Worm (Caenorhabditis elegans) whole organism, L4 larva: Measurements from ENCODE around the gene F52H2.5.

ENCODE experiments used
- R02D3.7 ChIP-seq: fragments of 150-350 bp; sonication (generic microtip); optimal IDR thresholded peaks from 3 replicates; lab custom pipeline; 2014; ENCODE audit warnings: missing biosample characterization, missing genetic modification characterization
- Y105C5A.15 ChIP-seq: fragments of 200-800 bp; sonication (Bioruptor generic); IDR thresholded peaks from 2 replicates; pipeline ENCODE4 v1.3.6; 2022; ENCODE audit warnings: missing genetic modification characterization, missing compliant biosample characterization
- Y75B8A.6 ChIP-seq: fragments of 200-800 bp; sonication (Bioruptor generic); IDR thresholded peaks from 2 replicates; pipeline ENCODE4 v1.3.6; 2022; ENCODE audit warnings: missing genetic modification reagents, missing genetic modification characterization, missing compliant biosample characterization
- ZK546.5 ChIP-seq, 2 experiments: sonication (generic microtip); optimal IDR thresholded peaks; 2 replicates each; lab custom pipeline; 2017; ENCODE audit warnings: missing biosample characterization in 2 of 2, missing genetic modification characterization in 2 of 2
- aha-1 ChIP-seq: fragments of 150-350 bp; peaks from one replicate; lab custom pipeline; 2014; ENCODE audit warnings: missing biosample characterization, missing genetic modification characterization
- ama-1 ChIP-seq: fragments of 150-350 bp; optimal IDR thresholded peaks from 2 replicates; lab custom pipeline; 2014; ENCODE audit warnings: inconsistent platforms, mixed read lengths
- arid-1 ChIP-seq: fragments of 200-800 bp; sonication (Bioruptor generic); conservative IDR thresholded peaks from 2 replicates; pipeline ENCODE4 v1.3.6; 2022; ENCODE audit warnings: missing genetic modification reagents, missing genetic modification characterization, missing compliant biosample characterization
- ceh-20 ChIP-seq: fragments of 200-800 bp; sonication (Bioruptor generic); IDR thresholded peaks from 2 replicates; pipeline ENCODE4 v1.3.6; 2022; ENCODE audit warnings: missing genetic modification reagents, missing genetic modification characterization, missing compliant biosample characterization
- ceh-28 ChIP-seq: fragments of 150-350 bp; optimal IDR thresholded peaks from 2 replicates; lab custom pipeline; 2014; ENCODE audit warnings: missing biosample characterization, missing genetic modification reagents, missing genetic modification characterization
- ceh-32 ChIP-seq: sonication (generic microtip); optimal IDR thresholded peaks from 2 replicates; lab custom pipeline; 2016; ENCODE audit warnings: mild to moderate bottlenecking, missing genetic modification characterization, missing compliant biosample characterization; ENCODE audit not compliant: poor library complexity
- ceh-44 ChIP-seq: fragments of 200-800 bp; sonication (Bioruptor generic); IDR thresholded peaks from 2 replicates; pipeline ENCODE4 v1.3.6; 2022; ENCODE audit warnings: missing genetic modification reagents, missing genetic modification characterization, missing compliant biosample characterization
- cey-2 ChIP-seq: sonication (generic microtip); optimal IDR thresholded peaks from 3 replicates; lab custom pipeline; 2017; ENCODE audit warnings: missing genetic modification characterization, mild to moderate bottlenecking, missing compliant biosample characterization, antibody characterized with exemption, borderline replicate concordance; ENCODE audit not compliant: insufficient read depth
- ctbp-1 ChIP-seq: fragments of 200-800 bp; sonication (Bioruptor generic); IDR thresholded peaks from 2 replicates; pipeline ENCODE4 v1.3.6; 2022; ENCODE audit warnings: missing genetic modification reagents, missing genetic modification characterization, missing compliant biosample characterization
- daf-12 ChIP-seq: fragments of 150-350 bp; optimal IDR thresholded peaks from 2 replicates; lab custom pipeline; 2014; ENCODE audit warnings: missing biosample characterization, missing genetic modification reagents, missing genetic modification characterization
- daf-16 ChIP-seq, 3 experiments: sonication (generic microtip); optimal IDR thresholded peaks; 2 replicates each; lab custom pipeline; 2016 to 2017; ENCODE audit warnings: missing genetic modification characterization in 3 of 3, missing genetic modification reagents in 3 of 3, mild to moderate bottlenecking in 2 of 3, missing compliant biosample characterization in 2 of 3, missing biosample characterization in 1 of 3, moderate library complexity in 1 of 3
- daf-8 ChIP-seq: fragments of 200-800 bp; sonication (Bioruptor generic); IDR thresholded peaks from 2 replicates; pipeline ENCODE4 v1.3.6; 2022; ENCODE audit warnings: missing genetic modification characterization, missing compliant biosample characterization
- dmd-8 ChIP-seq: fragments of 200-800 bp; sonication (Bioruptor generic); IDR thresholded peaks from 2 replicates; pipeline ENCODE4 v1.3.6; 2022; ENCODE audit warnings: missing genetic modification characterization, missing compliant biosample characterization
- duxl-1 ChIP-seq: sonication (generic microtip); optimal IDR thresholded peaks from 2 replicates; lab custom pipeline; 2016; ENCODE audit warnings: mild to moderate bottlenecking, missing genetic modification characterization, moderate library complexity, missing compliant biosample characterization; ENCODE audit not compliant: poor library complexity
- dve-1 ChIP-seq: sonication (generic microtip); optimal IDR thresholded peaks from 2 replicates; lab custom pipeline; 2017; ENCODE audit warnings: antibody characterized with exemption, mild to moderate bottlenecking, missing genetic modification characterization, missing compliant biosample characterization; ENCODE audit not compliant: insufficient read depth
- egl-43 ChIP-seq: fragments of 200-800 bp; sonication (Bioruptor generic); IDR thresholded peaks from 2 replicates; pipeline ENCODE4 v1.3.6; 2022; ENCODE audit warnings: missing genetic modification reagents, missing genetic modification characterization, missing compliant biosample characterization
- fkh-10 ChIP-seq: fragments of 150-350 bp; optimal IDR thresholded peaks from 2 replicates; lab custom pipeline; 2014; ENCODE audit warnings: missing biosample characterization, missing genetic modification reagents, missing genetic modification characterization
- hif-1 ChIP-seq, 2 experiments: sonication (generic microtip); optimal IDR thresholded peaks; 2 replicates each; lab custom pipeline; 2016 to 2017; ENCODE audit warnings: missing compliant biosample characterization in 2 of 2, missing genetic modification characterization in 2 of 2, missing genetic modification reagents in 2 of 2, missing genotype in 2 of 2, mild to moderate bottlenecking in 1 of 2
- hlh-11 ChIP-seq: fragments of 200-800 bp; sonication (Bioruptor generic); optimal IDR thresholded peaks from 2 replicates; lab custom pipeline; 2018; ENCODE audit warnings: mild to moderate bottlenecking, missing genetic modification characterization, missing compliant biosample characterization
- hlh-30 ChIP-seq: sonication (generic microtip); optimal IDR thresholded peaks from 2 replicates; lab custom pipeline; 2017; ENCODE audit warnings: antibody characterized with exemption, mild to moderate bottlenecking, missing genetic modification characterization, missing compliant biosample characterization; ENCODE audit not compliant: insufficient read depth
- jun-1 ChIP-seq: fragments of 150-350 bp; optimal IDR thresholded peaks from 2 replicates; lab custom pipeline; 2014; ENCODE audit warnings: missing biosample characterization, missing genetic modification reagents, missing genetic modification characterization
- lim-7 ChIP-seq: fragments of 200-800 bp; sonication (Bioruptor generic); IDR thresholded peaks from 2 replicates; pipeline ENCODE4 v1.3.6; 2022; ENCODE audit warnings: missing genetic modification characterization, missing compliant biosample characterization
- lin-1 ChIP-seq: fragments of 200-800 bp; sonication (Bioruptor generic); IDR thresholded peaks from 2 replicates; pipeline ENCODE4 v1.3.6; 2022; ENCODE audit warnings: missing genetic modification reagents, missing genetic modification characterization, missing compliant biosample characterization
- lsy-2 ChIP-seq, 2 experiments: fragments of 150-350 bp in 1 of 2; sonication (generic microtip) in 1 of 2; optimal IDR thresholded peaks; 2 replicates each; lab custom pipeline; 2014 to 2017; ENCODE audit warnings: missing biosample characterization in 2 of 2, missing genetic modification characterization in 2 of 2
- madf-5 ChIP-seq, 2 experiments: fragments of 200-800 bp; sonication (Bioruptor generic); IDR thresholded peaks; 2 replicates each; pipeline ENCODE4 v1.3.6; 2022; ENCODE audit warnings: missing compliant biosample characterization in 2 of 2, missing genetic modification characterization in 2 of 2
- mxl-2 ChIP-seq: fragments of 200-800 bp; sonication (Bioruptor generic); conservative IDR thresholded peaks from 2 replicates; pipeline ENCODE4 v1.3.6; 2022; ENCODE audit warnings: missing genetic modification reagents, missing genetic modification characterization, missing compliant biosample characterization
- nhr-10 ChIP-seq: fragments of 150-350 bp; optimal IDR thresholded peaks from 2 replicates; lab custom pipeline; 2014; ENCODE audit warnings: missing biosample characterization, missing genetic modification characterization
- nhr-11 ChIP-seq: fragments of 150-350 bp; optimal IDR thresholded peaks from 2 replicates; lab custom pipeline; 2014; ENCODE audit warnings: missing biosample characterization, missing genetic modification characterization
- nhr-111 ChIP-seq: fragments of 200-800 bp; sonication (Bioruptor generic); optimal IDR thresholded peaks from 2 replicates; lab custom pipeline; 2018; ENCODE audit warnings: mild to moderate bottlenecking, missing genetic modification characterization, missing compliant biosample characterization
- nhr-237 ChIP-seq: sonication (generic microtip); optimal IDR thresholded peaks from 2 replicates; lab custom pipeline; 2017; ENCODE audit warnings: missing biosample characterization, missing genetic modification characterization
- nhr-28 ChIP-seq: fragments of 150-350 bp; optimal IDR thresholded peaks from 2 replicates; lab custom pipeline; 2014; ENCODE audit warnings: missing biosample characterization, missing genetic modification characterization
- nhr-48 ChIP-seq: sonication (generic microtip); optimal IDR thresholded peaks from 2 replicates; lab custom pipeline; 2016; ENCODE audit warnings: mild to moderate bottlenecking, missing genetic modification characterization, missing compliant biosample characterization
- pha-4 ChIP-seq, 2 experiments: fragments of 150-350 bp in 1 of 2; fragments of 200-800 bp in 1 of 2; sonication (Bioruptor generic) in 1 of 2; IDR thresholded peaks in 1 of 2; optimal IDR thresholded peaks in 1 of 2; 2 replicates each; pipeline versions ENCODE4 v1.3.6 to Lab custom; 2014 to 2022; ENCODE audit warnings: missing genetic modification characterization in 2 of 2, missing genetic modification reagents in 2 of 2, missing biosample characterization in 1 of 2, missing compliant biosample characterization in 1 of 2
- pqm-1 ChIP-seq: sonication (generic microtip); optimal IDR thresholded peaks from 2 replicates; lab custom pipeline; 2017; ENCODE audit warnings: missing biosample characterization, missing genetic modification characterization
- sdz-12 ChIP-seq: fragments of 200-800 bp; sonication (Bioruptor generic); optimal IDR thresholded peaks from 2 replicates; lab custom pipeline; 2018; ENCODE audit warnings: mild to moderate bottlenecking, missing genetic modification characterization, missing compliant biosample characterization
- skn-1 ChIP-seq: fragments of 150-350 bp; optimal IDR thresholded peaks from 2 replicates; lab custom pipeline; 2014; ENCODE audit warnings: missing biosample characterization, missing genetic modification characterization
- snpc-1.2 ChIP-seq: fragments of 200-800 bp; sonication (Bioruptor generic); IDR thresholded peaks from 2 replicates; pipeline ENCODE4 v1.3.6; 2022; ENCODE audit warnings: missing genetic modification reagents, missing genetic modification characterization, missing compliant biosample characterization
- zfp-3 ChIP-seq: fragments of 200-800 bp; sonication (Bioruptor generic); conservative IDR thresholded peaks from 2 replicates; pipeline ENCODE4 v1.3.6; 2022; ENCODE audit warnings: missing genetic modification reagents, missing genetic modification characterization, missing compliant biosample characterization

F52H2.5 gene

ce11 chrX:2595027-2595756 lies 35.3 kb upstream of the F52H2.5 start:
- no peak for TF ChIP-seq R02D3.7 (tag; lab: Kevin White, UChicago)
- no peak for TF ChIP-seq jun-1 (tag; lab: Kevin White, UChicago)
- no peak for TF ChIP-seq aha-1
- TF ChIP-seq lsy-2 (tag; optimal IDR thresholded peaks at IDR 0.05; lab: Kevin White, UChicago): peak in 1 of 2 experiments; percentile 43
- no peak for TF ChIP-seq lin-1 (GFP tag; lab: Robert Waterston, UW)
- TF ChIP-seq Y105C5A.15 (GFP tag; lab: Robert Waterston, UW): no peak
- no peak for TF ChIP-seq nhr-111
- TF ChIP-seq nhr-48 (tag; lab: Kevin White, UChicago): no peak
- no peak for TF ChIP-seq nhr-10 (tag; lab: Kevin White, UChicago)
- TF ChIP-seq ceh-32 (tag; lab: Kevin White, UChicago): no peak
- no peak for TF ChIP-seq pqm-1 (tag; lab: Kevin White, UChicago)
- TF ChIP-seq nhr-237 (tag; lab: Kevin White, UChicago): no peak
- no peak for TF ChIP-seq Y75B8A.6 (GFP tag; lab: Robert Waterston, UW)
- TF ChIP-seq nhr-28 (tag; lab: Kevin White, UChicago): no peak
- no peak for TF ChIP-seq madf-5 (GFP tag; IDR thresholded peaks at IDR 0.05; lab: Robert Waterston, UW)
- no peak for TF ChIP-seq ama-1 (lab: Kevin White, UChicago)
- TF ChIP-seq hlh-11 (tag; lab: Kevin White, UChicago): peak; percentile 63
- TF ChIP-seq snpc-1.2: no peak
- TF ChIP-seq daf-8 (GFP tag; lab: Robert Waterston, UW): no peak
- no peak for TF ChIP-seq pha-4 (GFP tag; IDR thresholded peaks at IDR 0.05; lab: Robert Waterston, UW)
- TF ChIP-seq pha-4 (tag; optimal IDR thresholded peaks at IDR 0.05; lab: Kevin White, UChicago): no peak
- TF ChIP-seq lim-7 (GFP tag; lab: Robert Waterston, UW): no peak
- TF ChIP-seq skn-1 (tag; lab: Kevin White, UChicago): no peak
- TF ChIP-seq zfp-3 (GFP tag; lab: Robert Waterston, UW): no peak
- TF ChIP-seq daf-16 (GFP tag; optimal IDR thresholded peaks at IDR 0.05; lab: Kevin White, UChicago): peak in 1 of 2 experiments; percentile 43
- no peak for TF ChIP-seq daf-16 (tag; optimal IDR thresholded peaks at IDR 0.05; lab: Kevin White, UChicago)
- TF ChIP-seq cey-2 (tag; lab: Kevin White, UChicago): no peak
- no peak for TF ChIP-seq dmd-8 (GFP tag; lab: Robert Waterston, UW)
- no peak for TF ChIP-seq ZK546.5 (tag; optimal IDR thresholded peaks at IDR 0.05; lab: Kevin White, UChicago)
- TF ChIP-seq sdz-12 (GFP tag; lab: Kevin White, UChicago): no peak
- TF ChIP-seq arid-1 (GFP tag; lab: Robert Waterston, UW): no peak
- TF ChIP-seq ctbp-1 (GFP tag; lab: Robert Waterston, UW): no peak
- peak; percentile 71 for TF ChIP-seq ceh-20 (GFP tag; lab: Robert Waterston, UW)
- TF ChIP-seq nhr-11 (tag; lab: Kevin White, UChicago): peak; percentile 31
- no peak for TF ChIP-seq egl-43 (GFP tag; lab: Robert Waterston, UW)
- no peak for TF ChIP-seq duxl-1 (tag; lab: Kevin White, UChicago)
- no peak for TF ChIP-seq ceh-44 (GFP tag; lab: Robert Waterston, UW)
- peak; percentile 14 for TF ChIP-seq fkh-10 (GFP tag; lab: Kevin White, UChicago)
- TF ChIP-seq mxl-2 (GFP tag; lab: Robert Waterston, UW): no peak
- no peak for TF ChIP-seq dve-1 (tag; lab: Kevin White, UChicago)
- no peak for TF ChIP-seq ceh-28 (tag; lab: Kevin White, UChicago)
- TF ChIP-seq daf-12 (tag; lab: Kevin White, UChicago): no peak
- peak in 1 of 2 experiments; percentile 7 for TF ChIP-seq hif-1 (tag; optimal IDR thresholded peaks at IDR 0.05; lab: Kevin White, UChicago)
- peak; percentile 39 for TF ChIP-seq hlh-30
